Fruit fly (Drosophila melanogaster): Measurements from ENCODE around the gene CG10657.

Gene CG10657

dm6 chr3L:12490418-12491035, 6.5 kb downstream of the CG10657 start, which contains the start of gene CG10660 (continued):
- TF ChIP-seq odd (GFP tag; optimal IDR thresholded peaks at IDR 0.05) (peak; percentile 89), sug (tag; optimal IDR thresholded peaks at IDR 0.05) (peak; percentile 67), CG2202 (tag; optimal IDR thresholded peaks at IDR 0.05) (peak; percentile 77), CG2678 (tag; optimal IDR thresholded peaks at IDR 0.05) (peak; percentile 86), wdn (GFP tag; IDR thresholded peaks at IDR 0.05) (peak; percentile 75), Dref (GFP tag; IDR thresholded peaks at IDR 0.05) (no peak), pros (GFP tag; optimal IDR thresholded peaks at IDR 0.05) (no peak), nmo (GFP tag; optimal IDR thresholded peaks at IDR 0.05) (peak; percentile 91), CG2129 (GFP tag; IDR thresholded peaks at IDR 0.05; ENCODE audit: partially characterized antibody) (no peak), CG7556 (GFP tag; optimal IDR thresholded peaks at IDR 0.05) (peak; percentile 91), GATAe (GFP tag; conservative IDR thresholded peaks at IDR 0.05) (peak; percentile 33; the same call in 1 of the 2 replicates), CG10654 (GFP tag; optimal IDR thresholded peaks at IDR 0.05) (peak; percentile 95), ranshi (GFP tag; IDR thresholded peaks at IDR 0.05) (peak; percentile 89), Dip2 (GFP tag; IDR thresholded peaks at IDR 0.05) (no peak), Chrac-16 (GFP tag; optimal IDR thresholded peaks at IDR 0.05) (peak; percentile 74), CG31224 (GFP tag; IDR thresholded peaks at IDR 0.05) (peak; percentile 57), bowl (GFP tag; IDR thresholded peaks at IDR 0.05) (peak; percentile 66; the same call in 1 of the 2 replicates), CG1647 (GFP tag; optimal IDR thresholded peaks at IDR 0.05) (peak; percentile 76), gt (GFP tag; IDR thresholded peaks at IDR 0.05) (no peak), wor (GFP tag; IDR thresholded peaks at IDR 0.05) (peak; percentile 86)

- TF ChIP-seq ato (GFP tag; IDR thresholded peaks at IDR 0.05; ENCODE audit: partially characterized antibody) (0 out of 2 replicates have a peak, but pooled peaks have one; percentile 15), lbe (GFP tag; optimal IDR thresholded peaks at IDR 0.05) (peak; percentile 69), ci (GFP tag; IDR thresholded peaks at IDR 0.05) (0 out of 3 replicates have a peak, but pooled peaks have one; percentile 37), CG17385 (GFP tag; optimal IDR thresholded peaks at IDR 0.05) (peak; percentile 2), CG6765 (GFP tag; optimal IDR thresholded peaks at IDR 0.05) (peak; percentile 21), CG6175 (GFP tag; IDR thresholded peaks at IDR 0.05) (0 out of 3 replicates have a peak, but pooled peaks have one; percentile 17), corto (GFP tag; optimal IDR thresholded peaks at IDR 0.05) (peak; percentile 12), grn (GFP tag; optimal IDR thresholded peaks at IDR 0.05) (peak; percentile 78), CG34376 (GFP tag; optimal IDR thresholded peaks at IDR 0.05) (peak; percentile 25), sim (GFP tag; IDR thresholded peaks at IDR 0.05) (0 out of 2 replicates have a peak, but pooled peaks have one; percentile 23), CG10565 (GFP tag; optimal IDR thresholded peaks at IDR 0.05) (no peak), Asciz (GFP tag; optimal IDR thresholded peaks at IDR 0.05) (no peak), chinmo (GFP tag; IDR thresholded peaks at IDR 0.05; ENCODE audit: partially characterized antibody) (peak; percentile 79; the same call in 3 of the 4 replicates), otp (GFP tag; IDR thresholded peaks at IDR 0.05) (0 out of 3 replicates have a peak, but pooled peaks have one; percentile 5), onecut (GFP tag; IDR thresholded peaks at IDR 0.05) (no peak), E2f1 (GFP tag; IDR thresholded peaks at IDR 0.05) (no peak), Pdp1 (GFP tag; optimal IDR thresholded peaks at IDR 0.05) (peak in 1 of 2 experiments; percentile 97), Trl (optimal IDR thresholded peaks at IDR 0.05) (peak; percentile 91 to 92), Trl (GFP tag; optimal IDR thresholded peaks at IDR 0.05) (no peak), nom (GFP tag; optimal IDR thresholded peaks at IDR 0.05) (peak; percentile 43), so (GFP tag; IDR thresholded peaks at IDR 0.05) (0 out of 3 replicates have a peak, but pooled peaks have one; percentile 24), sd (tag; optimal IDR thresholded peaks at IDR 0.05) (peak; percentile 77), gsb (GFP tag; IDR thresholded peaks at IDR 0.05) (no peak), CG34224 (GFP tag; IDR thresholded peaks at IDR 0.05; ENCODE audit: partially characterized antibody) (peak; percentile 42; the same call in 1 of the 3 replicates), stwl (tag; optimal IDR thresholded peaks at IDR 0.05) (no peak), CG13287 (GFP tag; IDR thresholded peaks at IDR 0.05; ENCODE audit: partially characterized antibody) (0 out of 2 replicates have a peak, but pooled peaks have one; percentile 8), yki (optimal IDR thresholded peaks at IDR 0.05) (peak; percentile 59), sug (tag; optimal IDR thresholded peaks at IDR 0.05) (no peak), Dll (GFP tag; IDR thresholded peaks at IDR 0.05; ENCODE audit: partially characterized antibody) (0 out of 4 replicates have a peak, but pooled peaks have one; percentile 31), hbn (GFP tag; IDR thresholded peaks at IDR 0.05; ENCODE audit: partially characterized antibody) (peak; percentile 28; the same call in 1 of the 2 replicates)
Observed at dm6 chr3L:12489952-12490351, 7.1 kb downstream of the CG10657 start.

Data from whole organism, embryonic.